Worm (Caenorhabditis elegans): ENCODE measurements around the gene F42C5.6.

- no peak for TF ChIP-seq dox-1 (GFP tag; IDR thresholded peaks at IDR 0.05)
- TF ChIP-seq bed-2 (GFP tag; IDR thresholded peaks at IDR 0.05): no peak
Measured at ce11 chrIV:7313962-7314361, 5.1 kb upstream of the F42C5.6 start.
